Fruit fly (Drosophila melanogaster) whole organism, pupa: Measurements from ENCODE around the gene CG31381.

Source experiments
- CG10348 ChIP-seq: fragments of 200-800 bp; sonication (Bioruptor generic); IDR thresholded peaks from 2 replicates; pipeline ENCODE4 v1.3.6; 2022; ENCODE audit warnings: missing biosample characterization, missing genetic modification characterization
- CG12605 ChIP-seq: fragments of 200-800 bp; sonication (Bioruptor generic); IDR thresholded peaks from 2 replicates; pipeline ENCODE4 v1.3.6; 2022; ENCODE audit warnings: missing biosample characterization, missing genetic modification characterization
- CG13204 ChIP-seq: fragments of 200-800 bp; sonication (Bioruptor generic); optimal IDR thresholded peaks from 2 replicates; lab custom pipeline; 2018; ENCODE audit warnings: missing biosample characterization, mild to moderate bottlenecking, missing genetic modification characterization, moderate library complexity
- CG17806 ChIP-seq: fragments of 200-800 bp; sonication (Bioruptor generic); optimal IDR thresholded peaks from 2 replicates; lab custom pipeline; 2018; ENCODE audit warnings: missing biosample characterization, mild to moderate bottlenecking, missing genetic modification characterization, moderate library complexity
- CG8159 ChIP-seq: fragments of 200-800 bp; sonication (Bioruptor generic); optimal IDR thresholded peaks from 3 replicates; lab custom pipeline; 2018; ENCODE audit warnings: missing biosample characterization, mild to moderate bottlenecking, missing genetic modification characterization, moderate library complexity
- CG8301 ChIP-seq: fragments of 200-800 bp; sonication (Bioruptor generic); optimal IDR thresholded peaks from 2 replicates; lab custom pipeline; 2018; ENCODE audit warnings: missing biosample characterization, mild to moderate bottlenecking, missing genetic modification characterization
- D1 ChIP-seq: fragments of 200-800 bp; sonication (Bioruptor generic); optimal IDR thresholded peaks from 2 replicates; lab custom pipeline; 2018; ENCODE audit warnings: missing biosample characterization, mild to moderate bottlenecking, missing genetic modification characterization, moderate library complexity
- EcR ChIP-seq: fragments of 200-800 bp; sonication (Bioruptor generic); optimal IDR thresholded peaks from 3 replicates; lab custom pipeline; 2019; ENCODE audit warnings: missing biosample characterization, missing genetic modification characterization, mild to moderate bottlenecking, moderate library complexity, missing genetic modification reagents
- Ets98B ChIP-seq: fragments of 200-800 bp; sonication (Bioruptor generic); IDR thresholded peaks from 2 replicates; pipeline ENCODE4 v1.3.6; 2022; ENCODE audit warnings: missing biosample characterization, missing genetic modification characterization
- Pif1A ChIP-seq: fragments of 200-800 bp; sonication (Bioruptor generic); optimal IDR thresholded peaks from 3 replicates; lab custom pipeline; 2016; ENCODE audit warnings: missing biosample characterization, missing genetic modification characterization
- Snoo ChIP-seq: fragments of 200-800 bp; sonication (Bioruptor generic); optimal IDR thresholded peaks from 3 replicates; lab custom pipeline; 2017; ENCODE audit warnings: missing biosample characterization, mild to moderate bottlenecking, missing genetic modification characterization, inconsistent platforms
- fd96Ca ChIP-seq: fragments of 200-800 bp; sonication (Bioruptor generic); IDR thresholded peaks from 3 replicates; pipeline ENCODE4 v1.3.6; 2022; ENCODE audit warnings: missing biosample characterization, missing genetic modification characterization
- gl ChIP-seq: fragments of 200-800 bp; sonication (Bioruptor generic); optimal IDR thresholded peaks from 2 replicates; lab custom pipeline; 2018; ENCODE audit warnings: missing biosample characterization, mild to moderate bottlenecking, missing genetic modification characterization

DNA sequence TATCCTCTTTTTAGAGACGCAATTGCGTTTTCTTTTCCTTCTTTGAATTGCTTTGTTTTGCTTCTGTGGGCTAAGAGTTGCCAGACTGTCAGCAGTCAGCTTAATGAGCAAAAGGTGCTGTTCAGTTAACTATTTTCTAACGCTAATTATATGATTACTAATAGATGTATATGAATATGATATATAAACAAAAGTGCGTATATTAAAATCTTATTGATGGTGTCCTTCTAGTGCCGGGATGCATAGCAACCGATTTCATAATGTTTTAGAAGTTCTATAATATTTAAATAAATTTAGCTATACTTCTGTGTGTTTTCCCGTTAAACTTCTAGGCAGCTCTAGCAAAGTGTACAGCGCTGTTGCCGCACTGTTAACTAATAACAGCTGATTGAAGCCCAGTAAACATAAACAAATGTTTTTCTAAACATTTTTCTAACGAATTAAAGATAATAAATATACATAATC is 46.9 kb upstream of the CG31381 start, which contains the start of the genes Kaz and CG43273:
- no peak for TF ChIP-seq CG10348
- no peak for TF ChIP-seq CG12605 (GFP tag; lab: Robert Waterston, UW)
- no peak for TF ChIP-seq Snoo (tag; lab: Kevin White, UChicago)
- TF ChIP-seq gl (tag; lab: Kevin White, UChicago): no peak
- no peak for TF ChIP-seq D1 (tag; lab: Kevin White, UChicago)
- no peak for TF ChIP-seq Ets98B (GFP tag; lab: Robert Waterston, UW)
- TF ChIP-seq CG8301: no peak
- TF ChIP-seq CG13204 (GFP tag; lab: Kevin White, UChicago): no peak
- TF ChIP-seq fd96Ca: no peak
- TF ChIP-seq EcR (GFP tag; lab: Kevin White, UChicago): no peak
- TF ChIP-seq CG17806 (tag; lab: Kevin White, UChicago): no peak
- TF ChIP-seq Pif1A (GFP tag; lab: Kevin White, UChicago): no peak
- TF ChIP-seq CG8159 (tag; lab: Kevin White, UChicago): no peak
